Worm (Caenorhabditis elegans) whole organism, L2 larva: ENCODE data around the gene ceh-7.

Experiments
- C34F6.9 ChIP-seq: fragments of 150-350 bp; optimal IDR thresholded peaks from 2 replicates; lab custom pipeline; 2014; ENCODE audit warnings: missing biosample characterization, missing genetic modification characterization
- R02D3.7 ChIP-seq: fragments of 150-350 bp; optimal IDR thresholded peaks from 2 replicates; lab custom pipeline; 2014; ENCODE audit warnings: missing biosample characterization, missing genetic modification characterization
- egl-27 ChIP-seq: sonication (generic microtip); optimal IDR thresholded peaks from 3 replicates; lab custom pipeline; 2017; ENCODE audit warnings: missing biosample characterization, missing genetic modification reagents, missing genetic modification characterization
- nhr-237 ChIP-seq: fragments of 150-350 bp; optimal IDR thresholded peaks from 2 replicates; lab custom pipeline; 2014; ENCODE audit warnings: missing biosample characterization, missing genetic modification characterization
- nhr-25 ChIP-seq: fragments of 150-350 bp; sonication (generic microtip); optimal IDR thresholded peaks from 3 replicates; lab custom pipeline; 2014; ENCODE audit warnings: missing biosample characterization, missing genetic modification characterization
- nhr-6 ChIP-seq: fragments of 150-350 bp; optimal IDR thresholded peaks from 2 replicates; lab custom pipeline; 2014; ENCODE audit warnings: missing biosample characterization, missing genetic modification characterization
- snpc-4 ChIP-seq: fragments of 150-350 bp; optimal IDR thresholded peaks from 2 replicates; lab custom pipeline; 2014; ENCODE audit warnings: missing biosample characterization, missing genetic modification characterization
- unc-39 ChIP-seq: fragments of 150-350 bp; optimal IDR thresholded peaks from 2 replicates; lab custom pipeline; 2014; ENCODE audit warnings: missing biosample characterization, missing genetic modification characterization

DNA sequence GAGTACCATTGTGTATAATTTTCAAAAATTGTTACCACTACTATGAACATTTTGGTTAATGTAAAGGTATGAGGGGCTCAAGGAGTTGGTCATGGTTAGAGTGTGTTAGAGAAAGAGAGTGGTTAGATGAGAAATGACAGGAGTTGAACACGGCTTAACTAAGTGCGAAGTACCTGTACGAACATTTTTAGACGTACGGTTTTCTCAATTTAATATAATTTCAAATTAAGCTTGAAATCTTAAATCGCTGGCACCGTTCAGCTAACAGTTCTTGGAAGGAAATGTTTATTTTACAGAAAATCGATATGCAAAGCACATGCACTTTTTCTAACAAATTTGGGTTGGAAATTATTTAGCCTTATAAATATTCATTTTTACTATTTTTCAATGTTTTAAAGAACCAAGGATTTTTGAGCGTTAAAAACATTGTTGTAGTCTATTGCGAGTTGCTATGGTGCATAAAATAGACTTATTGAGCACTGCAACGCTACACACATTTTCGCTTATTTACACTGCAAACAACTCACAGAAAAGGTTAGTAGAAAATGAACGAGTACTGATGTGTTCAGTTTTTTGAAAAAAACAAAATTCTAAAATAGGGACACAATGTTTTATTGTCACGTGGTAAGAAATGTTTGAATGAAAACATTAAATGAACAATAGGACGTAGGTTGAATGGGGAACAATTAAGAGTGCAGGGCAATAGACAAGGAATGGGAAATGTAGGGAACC is 1.8 kb downstream of the ceh-7 start, which contains the start of gene sphk-1:
- TF ChIP-seq snpc-4 (tag; lab: Kevin White, UChicago) (no peak), nhr-6 (tag; lab: Kevin White, UChicago) (no peak), nhr-237 (no peak), R02D3.7 (tag; lab: Kevin White, UChicago) (no peak), C34F6.9 (no peak), egl-27 (no peak), unc-39 (tag; lab: Kevin White, UChicago) (no peak), nhr-25 (no peak)
